Worm (Caenorhabditis elegans): ENCODE data around the gene clec-206.
A peak's percentile ranks its signal among the peaks of the same experiment; 100 is the strongest.

clec-206 gene

ce11 chrV:1964806-1965205 is 39.3 kb downstream of the clec-206 start, which contains the start of gene srj-15:
Gene srj-15 (minus strand): TSS chrV:1964906.
- TF ChIP-seq aly-2 (tag; optimal IDR thresholded peaks at IDR 0.05) = no peak
- TF ChIP-seq ceh-9 (tag; optimal IDR thresholded peaks at IDR 0.05) = no peak
- no peak for TF ChIP-seq fkh-10 (GFP tag; optimal IDR thresholded peaks at IDR 0.05)
- no peak for TF ChIP-seq pqm-1 (tag; optimal IDR thresholded peaks at IDR 0.05)

DNA sequence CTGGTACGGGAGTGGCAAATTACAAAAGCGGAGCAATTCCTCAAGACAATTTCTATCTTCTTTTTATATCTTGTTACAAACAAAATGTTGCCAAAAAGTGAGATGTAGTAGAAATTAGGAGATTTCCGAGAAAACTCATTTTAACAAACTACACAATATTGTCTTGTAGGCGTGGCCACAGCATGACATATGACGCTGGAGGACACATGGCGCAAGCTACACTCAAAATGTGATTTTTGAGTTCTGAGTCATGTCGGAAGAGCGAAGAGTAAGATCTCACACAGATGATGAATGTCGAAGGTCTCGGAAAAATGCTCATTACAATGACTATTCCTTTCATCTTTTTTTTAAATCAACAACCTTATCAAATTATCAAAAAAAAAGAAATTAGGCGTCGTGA is 42.7 kb downstream of the clec-206 start, which contains the start of gene Y40B10B.1:
Gene Y40B10B.1 (minus strand): TSS at position 101 of the 400 bp plus-strand sequence.
- no peak for TF ChIP-seq mdl-1 (tag; optimal IDR thresholded peaks at IDR 0.05)
- TF ChIP-seq mml-1 (tag; optimal IDR thresholded peaks at IDR 0.05) = no peak
- no peak for TF ChIP-seq nhr-43 (tag; optimal IDR thresholded peaks at IDR 0.05; ENCODE audit: poor library complexity, severe bottlenecking)
- no peak for TF ChIP-seq skn-1 (tag; optimal IDR thresholded peaks at IDR 0.05)
- TF ChIP-seq nhr-237 (tag; optimal IDR thresholded peaks at IDR 0.05) = no peak
- TF ChIP-seq unc-39 (tag; optimal IDR thresholded peaks at IDR 0.05) = no peak
- no peak for TF ChIP-seq fkh-10 (GFP tag; optimal IDR thresholded peaks at IDR 0.05)
- no peak for TF ChIP-seq nhr-77 (tag; optimal IDR thresholded peaks at IDR 0.05)
- no peak for TF ChIP-seq snpc-4 (tag; optimal IDR thresholded peaks at IDR 0.05)
- no peak for TF ChIP-seq aly-2 (tag; optimal IDR thresholded peaks at IDR 0.05)

- TF ChIP-seq mml-1 (tag; optimal IDR thresholded peaks at IDR 0.05) (no peak), nhr-67 (tag; optimal IDR thresholded peaks at IDR 0.05) (no peak), nhr-12 (tag; optimal IDR thresholded peaks at IDR 0.05) (no peak), nfya-1 (tag; optimal IDR thresholded peaks at IDR 0.05; ENCODE audit: insufficient read depth) (no peak), fkh-2 (tag; optimal IDR thresholded peaks at IDR 0.05) (no peak), nhr-237 (tag; optimal IDR thresholded peaks at IDR 0.05) (no peak), daf-12 (tag; optimal IDR thresholded peaks at IDR 0.05) (no peak), nhr-77 (tag; optimal IDR thresholded peaks at IDR 0.05) (no peak), egl-27 (tag; optimal IDR thresholded peaks at IDR 0.05) (no peak), elt-3 (tag; optimal IDR thresholded peaks at IDR 0.05) (no peak), ama-1 (optimal IDR thresholded peaks at IDR 0.05) (no peak), ceh-16 (tag; optimal IDR thresholded peaks at IDR 0.05) (no peak), tbx-2 (tag; optimal IDR thresholded peaks at IDR 0.05) (no peak), sea-2 (GFP tag; optimal IDR thresholded peaks at IDR 0.05) (no peak)
Observed at ce11 chrV:1957110-1957509, 47.0 kb downstream of the clec-206 start, which contains the start of gene fipr-25. Gene fipr-25 (plus strand): TSS chrV:1957410.

ce11 chrV:1955246-1955645 is 48.9 kb downstream of the clec-206 start:
- no peak for TF ChIP-seq fkh-10 (GFP tag; optimal IDR thresholded peaks at IDR 0.05)
- peak; percentile 84 for TF ChIP-seq nfya-1 (tag; optimal IDR thresholded peaks at IDR 0.05; ENCODE audit: insufficient read depth)

Measured in whole organism, L3 larva.